Fruit fly (Drosophila melanogaster) whole organism, embryonic: Measurements from ENCODE around the gene CG14036.

ENCODE experiments used
- Adf1 ChIP-seq: fragments of 200-800 bp; sonication (Bioruptor generic); IDR thresholded peaks from 2 replicates; pipeline ENCODE4 v1.3.6; 2022; ENCODE audit warnings: missing biosample characterization, missing genetic modification characterization
- CG1024 ChIP-seq: fragments of 200-800 bp; sonication (Bioruptor generic); IDR thresholded peaks from 2 replicates; pipeline ENCODE4 v1.3.6; 2022; ENCODE audit warnings: missing biosample characterization, missing genetic modification characterization
- CG12236 ChIP-seq: fragments of 200-800 bp; sonication (Bioruptor generic); optimal IDR thresholded peaks from 2 replicates; lab custom pipeline; 2016; ENCODE audit warnings: missing biosample characterization, missing genetic modification characterization
- CG12391 ChIP-seq: fragments of 200-800 bp; sonication (Bioruptor generic); optimal IDR thresholded peaks from 3 replicates; lab custom pipeline; 2018; ENCODE audit warnings: missing biosample characterization, mild to moderate bottlenecking, missing genetic modification characterization, moderate library complexity
- CG13894 ChIP-seq: fragments of 200-800 bp; sonication (Bioruptor generic); optimal IDR thresholded peaks from 3 replicates; lab custom pipeline; 2018; ENCODE audit warnings: missing biosample characterization, mild to moderate bottlenecking, missing genetic modification characterization, moderate library complexity
- CG14860 ChIP-seq: fragments of 200-800 bp; sonication (Bioruptor generic); IDR thresholded peaks from 3 replicates; pipeline ENCODE4 v1.3.6; 2022; ENCODE audit warnings: missing biosample characterization, missing genetic modification characterization; ENCODE audit not compliant: partially characterized antibody
- CG15011 ChIP-seq: fragments of 200-800 bp; sonication (Bioruptor generic); optimal IDR thresholded peaks from 3 replicates; lab custom pipeline; 2018; ENCODE audit warnings: missing biosample characterization, mild to moderate bottlenecking, missing genetic modification characterization
- CG15073 ChIP-seq: fragments of 200-800 bp; sonication (Bioruptor generic); optimal IDR thresholded peaks from 2 replicates; lab custom pipeline; 2016; ENCODE audit warnings: missing biosample characterization, missing genetic modification characterization
- CG15696 ChIP-seq: fragments of 200-800 bp; sonication (Bioruptor generic); optimal IDR thresholded peaks from 2 replicates; lab custom pipeline; 2019; ENCODE audit warnings: missing biosample characterization, mild to moderate bottlenecking, missing genetic modification characterization, moderate library complexity
- CG1603 ChIP-seq: fragments of 200-800 bp; sonication (Bioruptor generic); optimal IDR thresholded peaks from 2 replicates; lab custom pipeline; 2019; ENCODE audit warnings: missing biosample characterization, mild to moderate bottlenecking, missing genetic modification characterization, moderate library complexity
- CG18599 ChIP-seq: fragments of 200-800 bp; sonication (Bioruptor generic); optimal IDR thresholded peaks from 3 replicates; lab custom pipeline; 2017; ENCODE audit warnings: missing biosample characterization, missing genetic modification characterization, mild to moderate bottlenecking, moderate library complexity, missing genetic modification reagents
- CG2120 ChIP-seq: fragments of 200-800 bp; sonication (Bioruptor generic); optimal IDR thresholded peaks from 3 replicates; lab custom pipeline; 2016; ENCODE audit warnings: missing biosample characterization, missing genetic modification characterization
- CG2678 ChIP-seq: fragments of 200-800 bp; sonication (Bioruptor generic); optimal IDR thresholded peaks from 3 replicates; lab custom pipeline; 2019; ENCODE audit warnings: missing biosample characterization, mild to moderate bottlenecking, missing genetic modification characterization, moderate library complexity
- CG2712 ChIP-seq: fragments of 200-800 bp; optimal IDR thresholded peaks from 3 replicates; lab custom pipeline; 2019; ENCODE audit warnings: missing biosample characterization, mild to moderate bottlenecking, missing genetic modification characterization, moderate library complexity
- CG30403 ChIP-seq: fragments of 200-800 bp; sonication (Bioruptor generic); optimal IDR thresholded peaks from 3 replicates; lab custom pipeline; 2016; ENCODE audit warnings: missing biosample characterization, missing genetic modification characterization
- CG33213 ChIP-seq: fragments of 200-800 bp; sonication (Bioruptor generic); optimal IDR thresholded peaks from 3 replicates; lab custom pipeline; 2016; ENCODE audit warnings: missing biosample characterization, missing genetic modification characterization
- CG5180 ChIP-seq: fragments of 200-800 bp; sonication (Bioruptor generic); optimal IDR thresholded peaks from 3 replicates; lab custom pipeline; 2017; ENCODE audit warnings: missing biosample characterization, missing genetic modification characterization, mild to moderate bottlenecking, moderate library complexity, missing genetic modification reagents
- CG6272 ChIP-seq: fragments of 200-800 bp; sonication (Bioruptor generic); IDR thresholded peaks from 2 replicates; pipeline ENCODE4 v1.3.6; 2022; ENCODE audit warnings: missing biosample characterization, missing genetic modification characterization
- CG6791 ChIP-seq: fragments of 200-800 bp; sonication (Bioruptor generic); IDR thresholded peaks from 3 replicates; pipeline ENCODE4 v1.3.6; 2022; ENCODE audit warnings: missing biosample characterization, missing genetic modification characterization; ENCODE audit not compliant: partially characterized antibody
- CG7786 ChIP-seq: fragments of 200-800 bp; sonication (Bioruptor generic); optimal IDR thresholded peaks from 2 replicates; lab custom pipeline; 2016; ENCODE audit warnings: missing biosample characterization, missing genetic modification characterization
- CG7839 ChIP-seq: fragments of 200-800 bp; sonication (Bioruptor generic); optimal IDR thresholded peaks from 3 replicates; lab custom pipeline; 2018; ENCODE audit warnings: missing biosample characterization, mild to moderate bottlenecking, missing genetic modification characterization, moderate library complexity
- CG8944 ChIP-seq: fragments of 200-800 bp; sonication (Bioruptor generic); optimal IDR thresholded peaks from 3 replicates; lab custom pipeline; 2016; ENCODE audit warnings: missing biosample characterization, missing genetic modification characterization
- CG9727 ChIP-seq: fragments of 200-800 bp; sonication (Bioruptor generic); optimal IDR thresholded peaks from 3 replicates; lab custom pipeline; 2017; ENCODE audit warnings: missing biosample characterization, mild to moderate bottlenecking, missing genetic modification characterization
- CTCF ChIP-seq: fragments of 200-800 bp; sonication (Bioruptor generic); optimal IDR thresholded peaks from 2 replicates; lab custom pipeline; 2017; ENCODE audit warnings: missing biosample characterization, mild to moderate bottlenecking, missing genetic modification characterization, moderate library complexity
- E2f2 ChIP-seq: fragments of 200-800 bp; sonication (Bioruptor generic); IDR thresholded peaks from 2 replicates; pipeline ENCODE4 v1.3.6; 2022; ENCODE audit warnings: missing biosample characterization, missing genetic modification characterization
- Eip74EF ChIP-seq, 2 experiments: fragments of 200-800 bp in 1 of 2; fragments of >200 bp in 1 of 2; sonication (Bioruptor generic) in 1 of 2; optimal IDR thresholded peaks; 2 replicates each; lab custom pipeline; 2017 to 2019; ENCODE audit warnings: missing biosample characterization in 2 of 2, missing genetic modification characterization in 2 of 2, mild to moderate bottlenecking in 1 of 2, moderate library complexity in 1 of 2
- Elba2 ChIP-seq: fragments of 200-800 bp; sonication (Bioruptor generic); optimal IDR thresholded peaks from 3 replicates; lab custom pipeline; 2016; ENCODE audit warnings: missing biosample characterization, missing genetic modification characterization
- MESR4 ChIP-seq: fragments of 200-800 bp; sonication (Bioruptor generic); optimal IDR thresholded peaks from 2 replicates; lab custom pipeline; 2018; ENCODE audit warnings: missing biosample characterization, mild to moderate bottlenecking, missing genetic modification characterization, moderate library complexity
- Max ChIP-seq: fragments of 200-800 bp; sonication (Bioruptor generic); optimal IDR thresholded peaks from 2 replicates; lab custom pipeline; 2016; ENCODE audit warnings: missing biosample characterization, mild to moderate bottlenecking, missing genetic modification characterization
- Mes4 ChIP-seq: fragments of 200-800 bp; sonication (Bioruptor generic); optimal IDR thresholded peaks from 2 replicates; lab custom pipeline; 2016; ENCODE audit warnings: missing biosample characterization, missing genetic modification characterization
- Myb ChIP-seq: fragments of 200-800 bp; sonication (Bioruptor generic); optimal IDR thresholded peaks from 2 replicates; lab custom pipeline; 2016; ENCODE audit warnings: missing biosample characterization, missing genetic modification characterization
- NC2β ChIP-seq: fragments of 200-800 bp; sonication (Bioruptor generic); optimal IDR thresholded peaks from 2 replicates; lab custom pipeline; 2016; ENCODE audit warnings: missing biosample characterization, missing genetic modification characterization
- Oli ChIP-seq: fragments of 200-800 bp; sonication (Bioruptor generic); optimal IDR thresholded peaks from 2 replicates; lab custom pipeline; 2018; ENCODE audit warnings: missing biosample characterization, mild to moderate bottlenecking, missing genetic modification characterization, moderate library complexity
- Opbp ChIP-seq: fragments of 200-800 bp; sonication (Bioruptor generic); IDR thresholded peaks from 3 replicates; pipeline ENCODE4 v1.3.6; 2022; ENCODE audit warnings: missing biosample characterization, missing genetic modification characterization; ENCODE audit not compliant: partially characterized antibody
- Sry-δ ChIP-seq: fragments of 200-800 bp; sonication (Bioruptor generic); optimal IDR thresholded peaks from 2 replicates; lab custom pipeline; 2016; ENCODE audit warnings: missing biosample characterization, missing genetic modification characterization
- YL-1 ChIP-seq: fragments of 200-800 bp; sonication (Bioruptor generic); optimal IDR thresholded peaks from 3 replicates; lab custom pipeline; 2017; ENCODE audit warnings: missing biosample characterization, mild to moderate bottlenecking, missing genetic modification characterization
- btn ChIP-seq: fragments of 200-800 bp; sonication (Bioruptor generic); optimal IDR thresholded peaks from 2 replicates; lab custom pipeline; 2016; ENCODE audit warnings: missing biosample characterization, missing genetic modification characterization
- dan ChIP-seq: fragments of 200-800 bp; sonication (Bioruptor generic); IDR thresholded peaks from 2 replicates; pipeline ENCODE4 v1.3.6; 2022; ENCODE audit warnings: missing biosample characterization, missing genetic modification characterization
- danr ChIP-seq: fragments of 200-800 bp; sonication (Bioruptor generic); IDR thresholded peaks from 2 replicates; pipeline ENCODE4 v1.3.6; 2022; ENCODE audit warnings: missing biosample characterization, missing genetic modification characterization
- hb ChIP-seq: fragments of 200-800 bp; sonication (Bioruptor generic); IDR thresholded peaks from 3 replicates; pipeline ENCODE4 v1.3.6; 2022; ENCODE audit warnings: missing biosample characterization, missing genetic modification characterization; ENCODE audit not compliant: partially characterized antibody
- peb ChIP-seq: fragments of 200-800 bp; sonication (Bioruptor generic); IDR thresholded peaks from 2 replicates; pipeline ENCODE4 v1.3.6; 2022; ENCODE audit warnings: missing biosample characterization, missing genetic modification characterization
- pita ChIP-seq: fragments of 200-800 bp; sonication (Bioruptor generic); optimal IDR thresholded peaks from 2 replicates; lab custom pipeline; 2017; ENCODE audit warnings: missing biosample characterization, mild to moderate bottlenecking, missing genetic modification characterization
- row ChIP-seq: fragments of 200-800 bp; sonication (Bioruptor generic); IDR thresholded peaks from 3 replicates; pipeline ENCODE4 v1.3.6; 2022; ENCODE audit warnings: missing biosample characterization, missing genetic modification characterization
- seq ChIP-seq: fragments of 200-800 bp; sonication (Bioruptor generic); IDR thresholded peaks from 2 replicates; pipeline ENCODE4 v1.3.6; 2022; ENCODE audit warnings: missing biosample characterization, missing genetic modification characterization
- slbo ChIP-seq: fragments of 200-800 bp; sonication (Bioruptor generic); IDR thresholded peaks from 2 replicates; pipeline ENCODE4 v1.3.6; 2022; ENCODE audit warnings: missing biosample characterization, missing genetic modification characterization
- so ChIP-seq: fragments of 200-800 bp; sonication (Bioruptor generic); IDR thresholded peaks from 3 replicates; pipeline ENCODE4 v1.3.6; 2022; ENCODE audit warnings: missing biosample characterization, missing genetic modification characterization
- tin ChIP-seq: fragments of 200-800 bp; sonication (Bioruptor generic); optimal IDR thresholded peaks from 3 replicates; lab custom pipeline; 2016; ENCODE audit warnings: missing biosample characterization, missing genetic modification characterization
- toy ChIP-seq: fragments of 200-800 bp; sonication (Bioruptor generic); IDR thresholded peaks from 2 replicates; pipeline ENCODE4 v1.3.6; 2022; ENCODE audit warnings: missing biosample characterization, missing genetic modification characterization

CG14036 gene

dm6 chr2L:5085561-5085960 is 30.7 kb upstream of the CG14036 start (continued):
- TF ChIP-seq CG7839 (tag; lab: Kevin White, UChicago) (peak; percentile 28), CG1024 (GFP tag; lab: Robert Waterston, UW) (0 out of 2 replicates have a peak, but pooled peaks have one; percentile 10), Oli (tag; lab: Kevin White, UChicago) (peak; percentile 1), CG33213 (GFP tag; lab: Kevin White, UChicago) (no peak), row (peak; percentile 39; the same call in 1 of the 3 replicates), Elba2 (GFP tag; lab: Kevin White, UChicago) (no peak), CG2712 (tag; lab: Kevin White, UChicago) (peak; percentile 8), CG14860 (GFP tag; lab: Robert Waterston, UW) (no peak), YL-1 (no peak), seq (GFP tag; lab: Robert Waterston, UW) (no peak), peb (GFP tag; lab: Robert Waterston, UW) (no peak), toy (GFP tag; lab: Robert Waterston, UW) (no peak), pita (GFP tag; lab: Kevin White, UChicago) (no peak), CG5180 (GFP tag; lab: Kevin White, UChicago) (no peak), dan (GFP tag; lab: Robert Waterston, UW) (no peak), CG15011 (no peak), hb (GFP tag; lab: Robert Waterston, UW) (no peak), E2f2 (GFP tag; lab: Robert Waterston, UW) (no peak), CG2678 (peak; percentile 4), CG2120 (peak; percentile 31), tin (GFP tag; lab: Kevin White, UChicago) (no peak), CG12236 (GFP tag; lab: Kevin White, UChicago) (no peak), Mes4 (no peak), slbo (peak; percentile 46; the same call in 1 of the 2 replicates), CTCF (no peak), Opbp (GFP tag; lab: Robert Waterston, UW) (no peak), Adf1 (GFP tag; lab: Robert Waterston, UW) (no peak), btn (GFP tag; lab: Kevin White, UChicago) (no peak), CG8944 (GFP tag; lab: Kevin White, UChicago) (no peak), so (no peak), CG6791 (GFP tag; lab: Robert Waterston, UW) (no peak), CG1603 (tag; lab: Kevin White, UChicago) (no peak), CG9727 (GFP tag; lab: Kevin White, UChicago) (no peak), danr (GFP tag; lab: Robert Waterston, UW) (no peak), Max (GFP tag; lab: Kevin White, UChicago) (no peak), CG30403 (no peak), NC2β (GFP tag; lab: Kevin White, UChicago) (no peak), CG12391 (tag; lab: Kevin White, UChicago) (peak; percentile 21), CG15696 (tag; lab: Kevin White, UChicago) (no peak), CG6272 (GFP tag; lab: Robert Waterston, UW) (no peak), Sry-δ (GFP tag; lab: Kevin White, UChicago) (no peak), CG7786 (GFP tag; lab: Kevin White, UChicago) (no peak), CG13894 (tag; lab: Kevin White, UChicago) (no peak), Myb (GFP tag; lab: Kevin White, UChicago) (no peak), CG15073 (no peak), Eip74EF (GFP tag; optimal IDR thresholded peaks at IDR 0.05; lab: Kevin White, UChicago) (no peak), CG18599 (peak; percentile 40), MESR4 (GFP tag; lab: Kevin White, UChicago) (no peak)
